Fruit fly (Drosophila melanogaster) whole organism, embryonic: Measurements from ENCODE around the gene hiro.
A peak's percentile ranks its signal among the peaks of the same experiment; 100 is the strongest.

Source experiments
- Ada2b ChIP-seq: fragments of 200-800 bp; sonication (Bioruptor generic); IDR thresholded peaks from 2 replicates; pipeline ENCODE4 v1.3.6; 2022; ENCODE audit warnings: missing biosample characterization, missing genetic modification characterization
- BtbVII ChIP-seq: fragments of 200-800 bp; sonication (Bioruptor generic); optimal IDR thresholded peaks from 3 replicates; lab custom pipeline; 2017; ENCODE audit warnings: missing biosample characterization, mild to moderate bottlenecking, missing genetic modification characterization
- Bteb2 ChIP-seq: fragments of 200-800 bp; sonication (Bioruptor generic); optimal IDR thresholded peaks from 2 replicates; lab custom pipeline; 2016; ENCODE audit warnings: missing biosample characterization, missing genetic modification characterization
- CG10147 ChIP-seq: fragments of 200-800 bp; sonication (Bioruptor generic); optimal IDR thresholded peaks from 2 replicates; lab custom pipeline; 2019; ENCODE audit warnings: missing biosample characterization, mild to moderate bottlenecking, missing genetic modification characterization, moderate library complexity
- CG1024 ChIP-seq: fragments of 200-800 bp; sonication (Bioruptor generic); IDR thresholded peaks from 2 replicates; pipeline ENCODE4 v1.3.6; 2022; ENCODE audit warnings: missing biosample characterization, missing genetic modification characterization
- CG10267 ChIP-seq: fragments of 200-800 bp; sonication (Bioruptor generic); optimal IDR thresholded peaks from 2 replicates; lab custom pipeline; 2018; ENCODE audit warnings: missing biosample characterization, mild to moderate bottlenecking, missing genetic modification characterization, moderate library complexity
- CG10979 ChIP-seq: fragments of 200-800 bp; sonication (Bioruptor generic); optimal IDR thresholded peaks from 2 replicates; lab custom pipeline; 2018; ENCODE audit warnings: missing biosample characterization, mild to moderate bottlenecking, missing genetic modification characterization, moderate library complexity
- CG12071 ChIP-seq: fragments of 200-800 bp; sonication (Bioruptor generic); optimal IDR thresholded peaks from 3 replicates; lab custom pipeline; 2018; ENCODE audit warnings: missing biosample characterization, mild to moderate bottlenecking, missing genetic modification characterization
- CG12236 ChIP-seq: fragments of 200-800 bp; sonication (Bioruptor generic); optimal IDR thresholded peaks from 2 replicates; lab custom pipeline; 2016; ENCODE audit warnings: missing biosample characterization, missing genetic modification characterization
- CG12391 ChIP-seq: fragments of 200-800 bp; sonication (Bioruptor generic); optimal IDR thresholded peaks from 3 replicates; lab custom pipeline; 2018; ENCODE audit warnings: missing biosample characterization, mild to moderate bottlenecking, missing genetic modification characterization, moderate library complexity
- CG14860 ChIP-seq: fragments of 200-800 bp; sonication (Bioruptor generic); IDR thresholded peaks from 3 replicates; pipeline ENCODE4 v1.3.6; 2022; ENCODE audit warnings: missing biosample characterization, missing genetic modification characterization; ENCODE audit not compliant: partially characterized antibody
- CG15073 ChIP-seq: fragments of 200-800 bp; sonication (Bioruptor generic); optimal IDR thresholded peaks from 2 replicates; lab custom pipeline; 2016; ENCODE audit warnings: missing biosample characterization, missing genetic modification characterization
- CG15479 ChIP-seq: fragments of 200-800 bp; sonication (Bioruptor generic); optimal IDR thresholded peaks from 3 replicates; lab custom pipeline; 2019; ENCODE audit warnings: missing biosample characterization, mild to moderate bottlenecking, missing genetic modification characterization, moderate library complexity
- CG2199 ChIP-seq: fragments of 200-800 bp; sonication (Bioruptor generic); IDR thresholded peaks from 3 replicates; pipeline ENCODE4 v1.3.6; 2022; ENCODE audit warnings: missing biosample characterization, missing genetic modification characterization
- CG32532 ChIP-seq: fragments of 200-800 bp; sonication (Bioruptor generic); IDR thresholded peaks from 2 replicates; pipeline ENCODE4 v1.3.6; 2022; ENCODE audit warnings: missing biosample characterization, missing genetic modification characterization
- CG33213 ChIP-seq: fragments of 200-800 bp; sonication (Bioruptor generic); optimal IDR thresholded peaks from 3 replicates; lab custom pipeline; 2016; ENCODE audit warnings: missing biosample characterization, missing genetic modification characterization
- CG33557 ChIP-seq: fragments of 200-800 bp; sonication (Bioruptor generic); optimal IDR thresholded peaks from 2 replicates; lab custom pipeline; 2019; ENCODE audit warnings: missing biosample characterization, mild to moderate bottlenecking, missing genetic modification characterization, moderate library complexity
- CG43689 ChIP-seq: fragments of 200-800 bp; sonication (Bioruptor generic); IDR thresholded peaks from 2 replicates; pipeline ENCODE4 v1.3.6; 2022; ENCODE audit warnings: missing biosample characterization, missing genetic modification characterization
- CG4730 ChIP-seq: fragments of 200-800 bp; sonication (Bioruptor generic); IDR thresholded peaks from 2 replicates; pipeline ENCODE4 v1.3.6; 2022; ENCODE audit warnings: missing biosample characterization, missing genetic modification characterization
- CG7928 ChIP-seq: fragments of 200-800 bp; sonication (Bioruptor generic); optimal IDR thresholded peaks from 2 replicates; lab custom pipeline; 2017; ENCODE audit warnings: missing biosample characterization, mild to moderate bottlenecking, missing genetic modification characterization
- CG7987 ChIP-seq: fragments of 200-800 bp; sonication (Bioruptor generic); optimal IDR thresholded peaks from 2 replicates; lab custom pipeline; 2018; ENCODE audit warnings: missing biosample characterization, mild to moderate bottlenecking, missing genetic modification characterization, moderate library complexity
- CG9437 ChIP-seq: fragments of 200-800 bp; sonication (Bioruptor generic); optimal IDR thresholded peaks from 2 replicates; lab custom pipeline; 2018; ENCODE audit warnings: missing biosample characterization, mild to moderate bottlenecking, missing genetic modification characterization
- D19A ChIP-seq: fragments of 200-800 bp; optimal IDR thresholded peaks from 3 replicates; lab custom pipeline; 2019; ENCODE audit warnings: missing biosample characterization, mild to moderate bottlenecking, missing genetic modification characterization, moderate library complexity
- D19B ChIP-seq: fragments of 200-800 bp; sonication (Bioruptor generic); optimal IDR thresholded peaks from 2 replicates; lab custom pipeline; 2017; ENCODE audit warnings: missing biosample characterization, mild to moderate bottlenecking, missing genetic modification characterization
- Deaf1 ChIP-seq: fragments of 200-800 bp; optimal IDR thresholded peaks from 3 replicates; lab custom pipeline; 2019; ENCODE audit warnings: missing biosample characterization, mild to moderate bottlenecking, missing genetic modification characterization, moderate library complexity
- Dll ChIP-seq: fragments of 200-800 bp; sonication (Bioruptor generic); IDR thresholded peaks from 4 replicates; pipeline ENCODE4 v1.3.6; 2022; ENCODE audit warnings: missing biosample characterization, missing genetic modification characterization; ENCODE audit not compliant: partially characterized antibody
- HmgD ChIP-seq: fragments of 200-800 bp; sonication (Bioruptor generic); optimal IDR thresholded peaks from 3 replicates; lab custom pipeline; 2016; ENCODE audit warnings: missing biosample characterization, missing genetic modification characterization
- HmgZ ChIP-seq: fragments of 200-800 bp; sonication (Bioruptor generic); optimal IDR thresholded peaks from 2 replicates; lab custom pipeline; 2018; ENCODE audit warnings: missing biosample characterization, mild to moderate bottlenecking, missing genetic modification characterization
- Hmr ChIP-seq: fragments of 200-800 bp; sonication (Bioruptor generic); optimal IDR thresholded peaks from 3 replicates; lab custom pipeline; 2017; ENCODE audit warnings: mild to moderate bottlenecking, missing biosample characterization, missing genetic modification reagents, missing genetic modification characterization
- Jarid2 ChIP-seq: fragments of 200-800 bp; sonication (Bioruptor generic); optimal IDR thresholded peaks from 3 replicates; lab custom pipeline; 2017; ENCODE audit warnings: mild to moderate bottlenecking, missing biosample characterization, missing genetic modification reagents, missing genetic modification characterization
- Mad ChIP-seq: fragments of 200-800 bp; sonication (Bioruptor generic); optimal IDR thresholded peaks from 2 replicates; lab custom pipeline; 2016; ENCODE audit warnings: missing biosample characterization, missing genetic modification characterization
- Mes4 ChIP-seq: fragments of 200-800 bp; sonication (Bioruptor generic); optimal IDR thresholded peaks from 2 replicates; lab custom pipeline; 2016; ENCODE audit warnings: missing biosample characterization, missing genetic modification characterization
- Pdp1 ChIP-seq, 2 experiments: fragments of 200-800 bp; sonication (Bioruptor generic); optimal IDR thresholded peaks; 3 replicates each; lab custom pipeline; 2016; ENCODE audit warnings: missing biosample characterization in 2 of 2, missing genetic modification characterization in 2 of 2, mild to moderate bottlenecking in 1 of 2, moderate library complexity in 1 of 2
- Rx ChIP-seq: fragments of 200-800 bp; sonication (Bioruptor generic); IDR thresholded peaks from 2 replicates; pipeline ENCODE4 v1.3.6; 2022; ENCODE audit warnings: missing biosample characterization, missing genetic modification characterization
- Sox102F ChIP-seq: fragments of 200-800 bp; sonication (Bioruptor generic); optimal IDR thresholded peaks from 2 replicates; lab custom pipeline; 2018; ENCODE audit warnings: missing biosample characterization, mild to moderate bottlenecking, missing genetic modification characterization, moderate library complexity
- Sry-δ ChIP-seq: fragments of 200-800 bp; sonication (Bioruptor generic); optimal IDR thresholded peaks from 2 replicates; lab custom pipeline; 2016; ENCODE audit warnings: missing biosample characterization, missing genetic modification characterization
- Tbp ChIP-seq: fragments of >200 bp; optimal IDR thresholded peaks from 2 replicates; lab custom pipeline; 2018; ENCODE audit warnings: missing biosample characterization, missing genetic modification characterization
- bcd ChIP-seq: fragments of 200-800 bp; sonication (Bioruptor generic); optimal IDR thresholded peaks from 2 replicates; lab custom pipeline; 2017; ENCODE audit warnings: missing biosample characterization, mild to moderate bottlenecking, missing genetic modification characterization
- br ChIP-seq: fragments of >200 bp; optimal IDR thresholded peaks from 2 replicates; lab custom pipeline; 2017
- crc ChIP-seq: fragments of 200-800 bp; sonication (Bioruptor generic); optimal IDR thresholded peaks from 2 replicates; lab custom pipeline; 2016; ENCODE audit warnings: missing biosample characterization, missing genetic modification characterization
- dati ChIP-seq: fragments of 200-800 bp; sonication (Bioruptor generic); IDR thresholded peaks from 2 replicates; pipeline ENCODE4 v1.3.6; 2022; ENCODE audit warnings: missing biosample characterization, missing genetic modification characterization
- gcm2 ChIP-seq: fragments of 200-800 bp; sonication (Bioruptor generic); optimal IDR thresholded peaks from 2 replicates; lab custom pipeline; 2016; ENCODE audit warnings: missing biosample characterization, missing genetic modification characterization
- kay ChIP-seq: fragments of 200-800 bp; sonication (Bioruptor generic); optimal IDR thresholded peaks from 2 replicates; lab custom pipeline; 2016; ENCODE audit warnings: missing biosample characterization, missing genetic modification characterization
- ken ChIP-seq: fragments of 200-800 bp; sonication (Bioruptor generic); IDR thresholded peaks from 3 replicates; pipeline ENCODE4 v1.3.6; 2022; ENCODE audit warnings: missing biosample characterization, missing genetic modification characterization
- org-1 ChIP-seq: fragments of 200-800 bp; sonication (Bioruptor generic); optimal IDR thresholded peaks from 2 replicates; lab custom pipeline; 2017; ENCODE audit warnings: missing biosample characterization, missing genetic modification characterization
- prd ChIP-seq, 3 experiments: fragments of >200 bp in 2 of 3; fragments of 200-800 bp in 1 of 3; sonication (Bioruptor generic) in 1 of 3; optimal IDR thresholded peaks in 2 of 3; IDR thresholded peaks in 1 of 3; 2 replicates in 2 of 3; 3 replicates in 1 of 3; pipeline versions ENCODE4 v1.3.6 to Lab custom; 2017 to 2022; ENCODE audit warnings: missing biosample characterization in 1 of 3, missing genetic modification characterization in 1 of 3
- rib ChIP-seq: fragments of 200-800 bp; sonication (Bioruptor generic); IDR thresholded peaks from 2 replicates; pipeline ENCODE4 v1.3.6; 2022; ENCODE audit warnings: missing biosample characterization, missing genetic modification characterization
- salm ChIP-seq: fragments of 200-800 bp; sonication (Bioruptor generic); optimal IDR thresholded peaks from 2 replicates; lab custom pipeline; 2018; ENCODE audit warnings: missing biosample characterization, mild to moderate bottlenecking, missing genetic modification characterization
- sisA ChIP-seq: fragments of 200-800 bp; sonication (Bioruptor generic); IDR thresholded peaks from 2 replicates; pipeline ENCODE4 v1.3.6; 2022; ENCODE audit warnings: missing biosample characterization, missing genetic modification characterization
- sob ChIP-seq: fragments of 200-800 bp; sonication (Bioruptor generic); IDR thresholded peaks from 2 replicates; pipeline ENCODE4 v1.3.6; 2022; ENCODE audit warnings: missing biosample characterization, missing genetic modification characterization
- tin ChIP-seq: fragments of 200-800 bp; sonication (Bioruptor generic); optimal IDR thresholded peaks from 3 replicates; lab custom pipeline; 2016; ENCODE audit warnings: missing biosample characterization, missing genetic modification characterization

The hiro gene

DNA sequence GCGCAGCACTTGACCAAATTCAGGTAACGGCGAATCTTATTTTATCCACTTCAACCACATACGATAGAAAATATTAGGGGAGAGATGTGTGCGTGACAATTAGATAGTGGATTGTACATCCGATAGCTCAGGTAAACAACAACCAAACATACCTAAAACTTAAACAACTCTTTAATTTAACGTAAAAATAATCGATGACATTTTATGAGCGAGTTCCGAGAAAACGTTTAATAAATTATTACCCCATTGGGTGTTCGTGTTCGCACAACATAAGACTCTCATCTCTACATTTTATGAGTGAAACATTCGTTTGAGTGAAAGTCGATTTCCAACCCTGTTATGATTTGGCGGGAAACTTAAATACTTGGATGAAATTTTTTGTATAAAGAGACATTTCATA is 7.5 kb downstream of the hiro start, which contains the start of gene CG17129 (continued):
- peak; percentile 81 for TF ChIP-seq HmgZ (tag; lab: Kevin White, UChicago)
- TF ChIP-seq salm (tag; lab: Kevin White, UChicago) = peak; percentile 7
- TF ChIP-seq D19B (GFP tag; lab: Kevin White, UChicago) = no peak
- peak; percentile 56 for TF ChIP-seq Mad
- peak in 1 of 2 experiments; percentile 85 for TF ChIP-seq Pdp1 (GFP tag; optimal IDR thresholded peaks at IDR 0.05; lab: Kevin White, UChicago)
- TF ChIP-seq CG33557 (GFP tag; lab: Kevin White, UChicago) = peak; percentile 69
- TF ChIP-seq Hmr (GFP tag; lab: Kevin White, UChicago) = peak; percentile 65
- TF ChIP-seq dati (GFP tag; lab: Robert Waterston, UW) = no peak
- peak; percentile 81 for TF ChIP-seq sisA
- TF ChIP-seq CG10147 (GFP tag; lab: Kevin White, UChicago) = peak; percentile 66
- TF ChIP-seq Tbp (GFP tag; lab: Kevin White, UChicago) = no peak
- peak; percentile 88 for TF ChIP-seq sob (GFP tag; lab: Robert Waterston, UW)
- TF ChIP-seq CG15073 (GFP tag; lab: Kevin White, UChicago) = no peak
- TF ChIP-seq CG12071 (GFP tag; lab: Kevin White, UChicago) = peak; percentile 39
- peak; percentile 43; the same call in 1 of the 2 replicates for TF ChIP-seq rib (GFP tag; lab: Robert Waterston, UW)
- peak; percentile 32 for TF ChIP-seq Jarid2 (GFP tag; lab: Kevin White, UChicago)
- peak; percentile 66 for TF ChIP-seq CG33213 (GFP tag; lab: Kevin White, UChicago)
- TF ChIP-seq kay = peak; percentile 74
- peak; percentile 66 for TF ChIP-seq crc (GFP tag; lab: Kevin White, UChicago)
- TF ChIP-seq Dll = peak; percentile 99
- TF ChIP-seq CG12391 (tag; lab: Kevin White, UChicago) = peak; percentile 84
- peak; percentile 69 for TF ChIP-seq Bteb2 (GFP tag; lab: Kevin White, UChicago)
- peak; percentile 29 for TF ChIP-seq org-1 (GFP tag; lab: Kevin White, UChicago)
- TF ChIP-seq CG9437 (GFP tag; lab: Kevin White, UChicago) = peak; percentile 39
- TF ChIP-seq Deaf1 (tag; lab: Kevin White, UChicago) = peak; percentile 45
- peak; percentile 54 for TF ChIP-seq bcd (GFP tag; lab: Kevin White, UChicago)
- peak; percentile 39; the same call in 1 of the 2 replicates for TF ChIP-seq CG1024 (GFP tag; lab: Robert Waterston, UW)
- peak; percentile 66 for TF ChIP-seq CG4730 (GFP tag; lab: Robert Waterston, UW)
- peak; percentile 53 for TF ChIP-seq Rx (GFP tag; lab: Robert Waterston, UW)
- peak; percentile 70 for TF ChIP-seq CG10979 (tag; lab: Kevin White, UChicago)
- peak; percentile 96 for TF ChIP-seq Sry-δ (GFP tag; lab: Kevin White, UChicago)
- peak; percentile 75 for TF ChIP-seq Sox102F (GFP tag; lab: Kevin White, UChicago)
- TF ChIP-seq CG7928 (GFP tag; lab: Kevin White, UChicago) = peak; percentile 90
- peak; percentile 74 for TF ChIP-seq CG12236 (GFP tag; lab: Kevin White, UChicago)
- TF ChIP-seq br (lab: Kevin White, UChicago) = no peak
- no peak for TF ChIP-seq CG15479 (GFP tag; lab: Kevin White, UChicago)
- peak; percentile 94 for TF ChIP-seq CG14860 (GFP tag; lab: Robert Waterston, UW)
- peak; percentile 40 for TF ChIP-seq D19A (tag; lab: Kevin White, UChicago)
- TF ChIP-seq ken (GFP tag; lab: Robert Waterston, UW) = peak; percentile 85
- TF ChIP-seq Mes4 (GFP tag; lab: Kevin White, UChicago) = peak; percentile 72
- TF ChIP-seq BtbVII (GFP tag; lab: Kevin White, UChicago) = peak; percentile 32
- TF ChIP-seq gcm2 (GFP tag; lab: Kevin White, UChicago) = peak; percentile 43
- peak; percentile 89 for TF ChIP-seq CG10267 (tag; lab: Kevin White, UChicago)
- peak; percentile 13 for TF ChIP-seq CG7987 (GFP tag; lab: Kevin White, UChicago)
- peak; percentile 74 for TF ChIP-seq Ada2b (GFP tag; lab: Robert Waterston, UW)
- peak; percentile 15; the same call in 2 of the 3 replicates for TF ChIP-seq CG2199 (GFP tag; lab: Robert Waterston, UW)
- TF ChIP-seq CG43689 (GFP tag; lab: Robert Waterston, UW) = no peak
- TF ChIP-seq HmgD (GFP tag; lab: Kevin White, UChicago) = peak; percentile 6
- peak; percentile 83 for TF ChIP-seq tin
- peak; percentile 74 for TF ChIP-seq CG32532 (GFP tag; lab: Robert Waterston, UW)
- TF ChIP-seq prd (optimal IDR thresholded peaks at IDR 0.05; lab: Kevin White, UChicago) = no peak
- peak; percentile 88 for TF ChIP-seq prd (GFP tag; IDR thresholded peaks at IDR 0.05; lab: Robert Waterston, UW)
